Worm (Caenorhabditis elegans) whole organism, midembryonic: Measurements from ENCODE around the gene M106.8.

Experiments used
- flt-1 ChIP-seq: fragments of 200-800 bp; sonication (Bioruptor generic); IDR thresholded peaks from 2 replicates; pipeline ENCODE4 v1.3.6; 2022; ENCODE audit warnings: missing genetic modification characterization, missing compliant biosample characterization
- med-1 ChIP-seq: sonication (generic microtip); optimal IDR thresholded peaks from 2 replicates; lab custom pipeline; 2017; ENCODE audit warnings: missing genetic modification characterization, mild to moderate bottlenecking, missing compliant biosample characterization, antibody characterized with exemption, missing genetic modification reagents; ENCODE audit not compliant: insufficient read depth
- ztf-23 ChIP-seq: fragments of 200-800 bp; sonication (Bioruptor generic); IDR thresholded peaks from 2 replicates; pipeline ENCODE4 v1.3.6; 2022; ENCODE audit warnings: missing genetic modification reagents, missing genetic modification characterization, missing compliant biosample characterization
- ztf-29 ChIP-seq: fragments of 200-800 bp; sonication (Bioruptor generic); IDR thresholded peaks from 2 replicates; pipeline ENCODE4 v1.3.6; 2022; ENCODE audit warnings: missing genetic modification reagents, missing genetic modification characterization, missing compliant biosample characterization

ce11 chrII:10880625-10881024, 37.2 kb upstream of the M106.8 start, which contains the start of gene lurp-1:
- TF ChIP-seq med-1 (GFP tag; lab: Kevin White, UChicago) (no peak), flt-1 (GFP tag; lab: Robert Waterston, UW) (no peak), ztf-29 (GFP tag; lab: Robert Waterston, UW) (no peak), ztf-23 (GFP tag; lab: Robert Waterston, UW) (no peak)
